Fruit fly (Drosophila melanogaster) Kc167 (cell line): ENCODE measurements around the gene SPE.

Experiments
- Myc ChIP-seq: fragments of >200 bp; optimal IDR thresholded peaks from 2 replicates; lab custom pipeline; 2017; ENCODE audit warnings: missing external identifiers
- Sin3A ChIP-seq: fragments of >200 bp; optimal IDR thresholded peaks from 2 replicates; lab custom pipeline; 2018; ENCODE audit warnings: missing external identifiers
- h ChIP-seq: fragments of >200 bp; optimal IDR thresholded peaks from 3 replicates; lab custom pipeline; 2018; ENCODE audit warnings: missing external identifiers
- insv ChIP-seq: fragments of >200 bp; optimal IDR thresholded peaks from 3 replicates; lab custom pipeline; 2018; ENCODE audit warnings: missing external identifiers
- psq ChIP-seq: fragments of >200 bp; optimal IDR thresholded peaks from 2 replicates; lab custom pipeline; 2017; ENCODE audit warnings: missing external identifiers

- no peak for TF ChIP-seq psq (lab: Kevin White, UChicago)
- no peak for TF ChIP-seq Sin3A (lab: Kevin White, UChicago)
- TF ChIP-seq h = no peak
- no peak for TF ChIP-seq Myc (lab: Kevin White, UChicago)
- TF ChIP-seq insv (lab: Kevin White, UChicago) = no peak
Observed at dm6 chr3R:23714852-23715251, 28.8 kb downstream of the SPE start.
